Fruit fly (Drosophila melanogaster) whole organism, embryonic: ENCODE data around the gene CG3703.

Experiments used
- CG12744 ChIP-seq: fragments of 200-800 bp; sonication (Bioruptor generic); optimal IDR thresholded peaks from 2 replicates; lab custom pipeline; 2016; ENCODE audit warnings: missing biosample characterization, missing genetic modification characterization
- CG14667 ChIP-seq: fragments of 200-800 bp; sonication (Bioruptor generic); IDR thresholded peaks from 2 replicates; pipeline ENCODE4 v1.3.6; 2022; ENCODE audit warnings: missing biosample characterization, missing genetic modification characterization
- CG15696 ChIP-seq: fragments of 200-800 bp; sonication (Bioruptor generic); optimal IDR thresholded peaks from 2 replicates; lab custom pipeline; 2019; ENCODE audit warnings: missing biosample characterization, mild to moderate bottlenecking, missing genetic modification characterization, moderate library complexity
- CG17829 ChIP-seq: fragments of 200-800 bp; optimal IDR thresholded peaks from 2 replicates; lab custom pipeline; 2019; ENCODE audit warnings: missing biosample characterization, mild to moderate bottlenecking, missing genetic modification characterization, moderate library complexity
- CG17912 ChIP-seq: fragments of 200-800 bp; sonication (Bioruptor generic); optimal IDR thresholded peaks from 2 replicates; lab custom pipeline; 2018; ENCODE audit warnings: missing biosample characterization, mild to moderate bottlenecking, missing genetic modification characterization
- CG18262 ChIP-seq: fragments of 200-800 bp; optimal IDR thresholded peaks from 3 replicates; lab custom pipeline; 2019; ENCODE audit warnings: missing biosample characterization, mild to moderate bottlenecking, missing genetic modification characterization, moderate library complexity
- CG2129 ChIP-seq: fragments of 200-800 bp; sonication (Bioruptor generic); IDR thresholded peaks from 2 replicates; pipeline ENCODE4 v1.3.6; 2022; ENCODE audit warnings: missing biosample characterization, missing genetic modification characterization; ENCODE audit not compliant: partially characterized antibody
- CG2202 ChIP-seq: fragments of 200-800 bp; sonication (Bioruptor generic); optimal IDR thresholded peaks from 2 replicates; lab custom pipeline; 2018; ENCODE audit warnings: missing biosample characterization, mild to moderate bottlenecking, missing genetic modification characterization
- CG2875 ChIP-seq: fragments of 200-800 bp; sonication (Bioruptor generic); optimal IDR thresholded peaks from 2 replicates; lab custom pipeline; 2017; ENCODE audit warnings: missing biosample characterization, mild to moderate bottlenecking, missing genetic modification characterization, missing genetic modification reagents
- CG30431 ChIP-seq: fragments of 200-800 bp; sonication (Bioruptor generic); optimal IDR thresholded peaks from 2 replicates; lab custom pipeline; 2017; ENCODE audit warnings: missing biosample characterization, missing genetic modification characterization
- CG3281 ChIP-seq: fragments of 200-800 bp; sonication (Bioruptor generic); optimal IDR thresholded peaks from 3 replicates; lab custom pipeline; 2017; ENCODE audit warnings: missing biosample characterization, mild to moderate bottlenecking, missing genetic modification characterization
- CG3407 ChIP-seq: fragments of 200-800 bp; sonication (Bioruptor generic); optimal IDR thresholded peaks from 2 replicates; lab custom pipeline; 2018; ENCODE audit warnings: missing biosample characterization, mild to moderate bottlenecking, missing genetic modification characterization
- CG7372 ChIP-seq: fragments of 200-800 bp; sonication (Bioruptor generic); IDR thresholded peaks from 2 replicates; pipeline ENCODE4 v1.3.6; 2022; ENCODE audit warnings: missing biosample characterization, missing genetic modification characterization
- CG9932 ChIP-seq: fragments of 200-800 bp; sonication (Bioruptor generic); IDR thresholded peaks from 2 replicates; pipeline ENCODE4 v1.3.6; 2022; ENCODE audit warnings: missing biosample characterization, missing genetic modification characterization
- Camta ChIP-seq: fragments of 200-800 bp; sonication (Bioruptor generic); optimal IDR thresholded peaks from 2 replicates; lab custom pipeline; 2016; ENCODE audit warnings: missing biosample characterization, missing genetic modification characterization
- CrebB ChIP-seq: fragments of 200-800 bp; sonication (Bioruptor generic); optimal IDR thresholded peaks from 3 replicates; lab custom pipeline; 2018; ENCODE audit warnings: missing biosample characterization, mild to moderate bottlenecking, missing genetic modification characterization
- Dip2 ChIP-seq: fragments of 200-800 bp; sonication (Bioruptor generic); IDR thresholded peaks from 2 replicates; pipeline ENCODE4 v1.3.6; 2022; ENCODE audit warnings: missing biosample characterization, missing genetic modification characterization
- Fer3 ChIP-seq: fragments of 200-800 bp; sonication (Bioruptor generic); optimal IDR thresholded peaks from 2 replicates; lab custom pipeline; 2018; ENCODE audit warnings: missing biosample characterization, mild to moderate bottlenecking, missing genetic modification characterization, moderate library complexity
- Gug ChIP-seq: fragments of 200-800 bp; sonication (Bioruptor generic); IDR thresholded peaks from 4 replicates; pipeline ENCODE4 v1.3.6; 2022; ENCODE audit warnings: missing biosample characterization, missing genetic modification characterization
- HLH54F ChIP-seq: fragments of 200-800 bp; sonication (Bioruptor generic); optimal IDR thresholded peaks from 3 replicates; lab custom pipeline; 2016; ENCODE audit warnings: missing biosample characterization, missing genetic modification characterization
- Hr39 ChIP-seq: fragments of >200 bp; optimal IDR thresholded peaks from 2 replicates; lab custom pipeline; 2017
- Hr51 ChIP-seq, 2 experiments: fragments of 200-800 bp; sonication (Bioruptor generic); optimal IDR thresholded peaks; 2 replicates in 1 of 2; 3 replicates in 1 of 2; lab custom pipeline; 2016 to 2018; ENCODE audit warnings: missing biosample characterization in 2 of 2, missing genetic modification characterization in 2 of 2, mild to moderate bottlenecking in 1 of 2, moderate library complexity in 1 of 2
- Hr78 ChIP-seq, 2 experiments: fragments of 200-800 bp in 1 of 2; fragments of >200 bp in 1 of 2; sonication (Bioruptor generic) in 1 of 2; optimal IDR thresholded peaks; 2 replicates each; lab custom pipeline; 2017 to 2019; ENCODE audit warnings: missing biosample characterization in 2 of 2, missing genetic modification characterization in 2 of 2, mild to moderate bottlenecking in 1 of 2, moderate library complexity in 1 of 2
- Kr ChIP-seq: fragments of 200-800 bp; sonication (Bioruptor generic); optimal IDR thresholded peaks from 2 replicates; lab custom pipeline; 2017; ENCODE audit warnings: missing biosample characterization, mild to moderate bottlenecking, missing genetic modification characterization
- Mad ChIP-seq: fragments of 200-800 bp; sonication (Bioruptor generic); optimal IDR thresholded peaks from 2 replicates; lab custom pipeline; 2016; ENCODE audit warnings: missing biosample characterization, missing genetic modification characterization
- Myb ChIP-seq: fragments of 200-800 bp; sonication (Bioruptor generic); optimal IDR thresholded peaks from 2 replicates; lab custom pipeline; 2016; ENCODE audit warnings: missing biosample characterization, missing genetic modification characterization
- PHDP ChIP-seq: fragments of 200-800 bp; sonication (Bioruptor generic); optimal IDR thresholded peaks from 3 replicates; lab custom pipeline; 2018; ENCODE audit warnings: missing biosample characterization, mild to moderate bottlenecking, missing genetic modification characterization, moderate library complexity
- Ptx1 ChIP-seq: fragments of 200-800 bp; sonication (Bioruptor generic); IDR thresholded peaks from 2 replicates; pipeline ENCODE4 v1.3.6; 2022; ENCODE audit warnings: missing biosample characterization, missing genetic modification characterization
- Ravus ChIP-seq: fragments of 200-800 bp; sonication (Bioruptor generic); IDR thresholded peaks from 2 replicates; pipeline ENCODE4 v1.3.6; 2022; ENCODE audit warnings: missing biosample characterization, missing genetic modification characterization
- Xrp1 ChIP-seq: fragments of 200-800 bp; sonication (Bioruptor generic); IDR thresholded peaks from 2 replicates; pipeline ENCODE4 v1.3.6; 2022; ENCODE audit warnings: missing biosample characterization, missing genetic modification characterization
- amos ChIP-seq: fragments of 200-800 bp; sonication (Bioruptor generic); IDR thresholded peaks from 2 replicates; pipeline ENCODE4 v1.3.6; 2022; ENCODE audit warnings: missing biosample characterization, missing genetic modification characterization; ENCODE audit not compliant: partially characterized antibody
- cg ChIP-seq: fragments of 200-800 bp; sonication (Bioruptor generic); optimal IDR thresholded peaks from 3 replicates; lab custom pipeline; 2019; ENCODE audit warnings: missing biosample characterization, mild to moderate bottlenecking, missing genetic modification characterization, moderate library complexity
- crp ChIP-seq, 2 experiments: fragments of 200-800 bp; sonication (Bioruptor generic); optimal IDR thresholded peaks; 2 replicates in 1 of 2; 3 replicates in 1 of 2; lab custom pipeline; 2017; ENCODE audit warnings: missing biosample characterization in 2 of 2, missing genetic modification characterization in 2 of 2, mild to moderate bottlenecking in 1 of 2, moderate library complexity in 1 of 2
- danr ChIP-seq: fragments of 200-800 bp; sonication (Bioruptor generic); IDR thresholded peaks from 2 replicates; pipeline ENCODE4 v1.3.6; 2022; ENCODE audit warnings: missing biosample characterization, missing genetic modification characterization
- dm ChIP-seq: fragments of 200-800 bp; sonication (Bioruptor generic); optimal IDR thresholded peaks from 3 replicates; lab custom pipeline; 2016; ENCODE audit warnings: missing biosample characterization, missing genetic modification characterization
- fru ChIP-seq: fragments of >200 bp; optimal IDR thresholded peaks from 2 replicates; lab custom pipeline; 2017
- fu2 ChIP-seq: fragments of 200-800 bp; sonication (Bioruptor generic); optimal IDR thresholded peaks from 2 replicates; lab custom pipeline; 2016; ENCODE audit warnings: missing biosample characterization, missing genetic modification characterization
- gfzf ChIP-seq: fragments of 200-800 bp; sonication (Bioruptor generic); optimal IDR thresholded peaks from 2 replicates; lab custom pipeline; 2016; ENCODE audit warnings: missing biosample characterization, mild to moderate bottlenecking, missing genetic modification characterization, moderate library complexity
- insv ChIP-seq, 2 experiments: fragments of 200-800 bp; sonication (Bioruptor generic); optimal IDR thresholded peaks; 3 replicates each; lab custom pipeline; 2016 to 2018; ENCODE audit warnings: missing biosample characterization in 2 of 2, missing genetic modification characterization in 2 of 2
- lab ChIP-seq: fragments of 200-800 bp; sonication (Bioruptor generic); optimal IDR thresholded peaks from 3 replicates; lab custom pipeline; 2017; ENCODE audit warnings: missing biosample characterization, missing genetic modification characterization, mild to moderate bottlenecking, moderate library complexity, missing genetic modification reagents
- nerfin-1 ChIP-seq: fragments of 200-800 bp; sonication (Bioruptor generic); optimal IDR thresholded peaks from 3 replicates; lab custom pipeline; 2019; ENCODE audit warnings: missing biosample characterization, mild to moderate bottlenecking, missing genetic modification characterization, moderate library complexity
- odd ChIP-seq: fragments of 200-800 bp; sonication (Bioruptor generic); optimal IDR thresholded peaks from 2 replicates; lab custom pipeline; 2017; ENCODE audit warnings: missing biosample characterization, mild to moderate bottlenecking, missing genetic modification characterization
- peb ChIP-seq: fragments of 200-800 bp; sonication (Bioruptor generic); IDR thresholded peaks from 2 replicates; pipeline ENCODE4 v1.3.6; 2022; ENCODE audit warnings: missing biosample characterization, missing genetic modification characterization
- psq ChIP-seq: fragments of 200-800 bp; sonication (Bioruptor generic); optimal IDR thresholded peaks from 2 replicates; lab custom pipeline; 2017; ENCODE audit warnings: missing biosample characterization, missing genetic modification characterization
- pum ChIP-seq: fragments of 200-800 bp; sonication (Bioruptor generic); optimal IDR thresholded peaks from 2 replicates; lab custom pipeline; 2016; ENCODE audit warnings: missing biosample characterization, missing genetic modification characterization
- sens-2 ChIP-seq: fragments of 200-800 bp; sonication (Bioruptor generic); IDR thresholded peaks from 2 replicates; pipeline ENCODE4 v1.3.6; 2022; ENCODE audit warnings: missing biosample characterization, missing genetic modification characterization
- stwl ChIP-seq: fragments of 200-800 bp; sonication (Bioruptor generic); optimal IDR thresholded peaks from 3 replicates; lab custom pipeline; 2018; ENCODE audit warnings: missing biosample characterization, mild to moderate bottlenecking, missing genetic modification characterization, moderate library complexity
- tin ChIP-seq: fragments of 200-800 bp; sonication (Bioruptor generic); optimal IDR thresholded peaks from 3 replicates; lab custom pipeline; 2016; ENCODE audit warnings: missing biosample characterization, missing genetic modification characterization
- tna ChIP-seq: fragments of 200-800 bp; sonication (Bioruptor generic); IDR thresholded peaks from 2 replicates; pipeline ENCODE4 v1.3.6; 2022; ENCODE audit warnings: missing biosample characterization, missing genetic modification characterization; ENCODE audit not compliant: partially characterized antibody
- trh ChIP-seq: fragments of 200-800 bp; sonication (Bioruptor generic); optimal IDR thresholded peaks from 2 replicates; lab custom pipeline; 2016; ENCODE audit warnings: missing biosample characterization, missing genetic modification characterization
- zfh2 ChIP-seq: fragments of 200-800 bp; sonication (Bioruptor generic); optimal IDR thresholded peaks from 2 replicates; lab custom pipeline; 2016; ENCODE audit warnings: missing biosample characterization, missing genetic modification characterization

The CG3703 gene

dm6 chrX:955873-956272 is 10.3 kb upstream of the CG3703 start (continued):
- TF ChIP-seq Kr (GFP tag; lab: Kevin White, UChicago) (no peak), CG18262 (tag; lab: Kevin White, UChicago) (peak; percentile 42), CG2875 (GFP tag; lab: Kevin White, UChicago) (no peak), sens-2 (GFP tag; lab: Robert Waterston, UW) (no peak), stwl (no peak), CG17912 (GFP tag; lab: Kevin White, UChicago) (no peak), fru (lab: Kevin White, UChicago) (no peak), Hr39 (lab: Kevin White, UChicago) (no peak), cg (GFP tag; lab: Kevin White, UChicago) (no peak), peb (peak; percentile 27; the same call in 1 of the 2 replicates), Ptx1 (GFP tag; lab: Robert Waterston, UW) (peak; percentile 66), CG3281 (GFP tag; lab: Kevin White, UChicago) (peak; percentile 40), PHDP (peak; percentile 60), amos (GFP tag; lab: Robert Waterston, UW) (no peak), CG7372 (no peak), lab (peak; percentile 78), Dip2 (GFP tag; lab: Robert Waterston, UW) (no peak), psq (no peak), tin (peak; percentile 52), CG9932 (GFP tag; lab: Robert Waterston, UW) (peak; percentile 55), CG15696 (tag; lab: Kevin White, UChicago) (no peak), insv (GFP tag; optimal IDR thresholded peaks at IDR 0.05; lab: Kevin White, UChicago) (no peak), CG12744 (GFP tag; lab: Kevin White, UChicago) (no peak), nerfin-1 (tag; lab: Kevin White, UChicago) (peak; percentile 26), CG2202 (tag; lab: Kevin White, UChicago) (no peak), Fer3 (tag; lab: Kevin White, UChicago) (peak; percentile 63), fu2 (peak; percentile 26), Gug (GFP tag; lab: Robert Waterston, UW) (peak; percentile 54; the same call in 2 of the 4 replicates), tna (GFP tag; lab: Robert Waterston, UW) (no peak), HLH54F (peak; percentile 29), CG30431 (GFP tag; lab: Kevin White, UChicago) (peak; percentile 36), Mad (GFP tag; lab: Kevin White, UChicago) (no peak), trh (GFP tag; lab: Kevin White, UChicago) (no peak), CG14667 (0 out of 2 replicates have a peak, but pooled peaks have one; percentile 48), danr (0 out of 2 replicates have a peak, but pooled peaks have one; percentile 31), CG17829 (peak; percentile 23), Hr51 (GFP tag; optimal IDR thresholded peaks at IDR 0.05; lab: Kevin White, UChicago) (peak; percentile 7 to 65), dm (GFP tag; lab: Kevin White, UChicago) (no peak), odd (GFP tag; lab: Kevin White, UChicago) (peak; percentile 6), CG2129 (GFP tag; lab: Robert Waterston, UW) (no peak), CrebB (tag; lab: Kevin White, UChicago) (peak; percentile 0), pum (GFP tag; lab: Kevin White, UChicago) (peak; percentile 51), CG3407 (no peak), zfh2 (peak; percentile 5), crp (GFP tag; optimal IDR thresholded peaks at IDR 0.05; lab: Kevin White, UChicago) (no peak), Ravus (GFP tag; lab: Robert Waterston, UW) (no peak; the same call in 1 of the 2 replicates), Xrp1 (GFP tag; lab: Robert Waterston, UW) (peak; percentile 54; the same call in 1 of the 2 replicates), Hr78 (GFP tag; optimal IDR thresholded peaks at IDR 0.05; lab: Kevin White, UChicago) (no peak), Camta (GFP tag; lab: Kevin White, UChicago) (no peak), Myb (peak; percentile 42), gfzf (GFP tag; lab: Kevin White, UChicago) (no peak)
